Worm (Caenorhabditis elegans) whole organism, L4 larva: ENCODE results near the gene F38A5.2.
"Not testable (repeated sequence)": the region's sequence is repeated elsewhere in the genome, so short reads cannot be mapped to it uniquely, and the experiment has no call there.

Source experiments
- D1046.2 ChIP-seq: fragments of 200-800 bp; sonication (Bioruptor generic); IDR thresholded peaks from 2 replicates; pipeline ENCODE4 v1.3.6; 2022; ENCODE audit warnings: missing genetic modification characterization, missing compliant biosample characterization
- Y75B8A.6 ChIP-seq: fragments of 200-800 bp; sonication (Bioruptor generic); IDR thresholded peaks from 2 replicates; pipeline ENCODE4 v1.3.6; 2022; ENCODE audit warnings: missing genetic modification reagents, missing genetic modification characterization, missing compliant biosample characterization
- aha-1 ChIP-seq: fragments of 150-350 bp; peaks from one replicate; lab custom pipeline; 2014; ENCODE audit warnings: missing biosample characterization, missing genetic modification characterization
- ama-1 ChIP-seq: fragments of 150-350 bp; optimal IDR thresholded peaks from 2 replicates; lab custom pipeline; 2014; ENCODE audit warnings: inconsistent platforms, mixed read lengths
- arid-1 ChIP-seq: fragments of 200-800 bp; sonication (Bioruptor generic); conservative IDR thresholded peaks from 2 replicates; pipeline ENCODE4 v1.3.6; 2022; ENCODE audit warnings: missing genetic modification reagents, missing genetic modification characterization, missing compliant biosample characterization
- ceh-32 ChIP-seq: sonication (generic microtip); optimal IDR thresholded peaks from 2 replicates; lab custom pipeline; 2016; ENCODE audit warnings: mild to moderate bottlenecking, missing genetic modification characterization, missing compliant biosample characterization; ENCODE audit not compliant: poor library complexity
- ceh-62 ChIP-seq: sonication (generic microtip); optimal IDR thresholded peaks from 2 replicates; lab custom pipeline; 2017; ENCODE audit warnings: missing biosample characterization, missing genetic modification characterization
- ces-1 ChIP-seq: fragments of 150-350 bp; sonication (generic microtip); optimal IDR thresholded peaks from 4 replicates; lab custom pipeline; 2014; ENCODE audit warnings: missing biosample characterization, missing genetic modification reagents, missing genetic modification characterization
- cey-2 ChIP-seq: sonication (generic microtip); optimal IDR thresholded peaks from 3 replicates; lab custom pipeline; 2017; ENCODE audit warnings: missing genetic modification characterization, mild to moderate bottlenecking, missing compliant biosample characterization, antibody characterized with exemption, borderline replicate concordance; ENCODE audit not compliant: insufficient read depth
- daf-16 ChIP-seq, 3 experiments: sonication (generic microtip); optimal IDR thresholded peaks; 2 replicates each; lab custom pipeline; 2016 to 2017; ENCODE audit warnings: missing genetic modification characterization in 3 of 3, missing genetic modification reagents in 3 of 3, mild to moderate bottlenecking in 2 of 3, missing compliant biosample characterization in 2 of 3, missing biosample characterization in 1 of 3, moderate library complexity in 1 of 3
- dmd-6 ChIP-seq: fragments of 200-800 bp; sonication (Bioruptor generic); IDR thresholded peaks from 2 replicates; pipeline ENCODE4 v1.3.6; 2022; ENCODE audit warnings: missing genetic modification reagents, missing genetic modification characterization, missing compliant biosample characterization
- dmd-8 ChIP-seq: fragments of 200-800 bp; sonication (Bioruptor generic); IDR thresholded peaks from 2 replicates; pipeline ENCODE4 v1.3.6; 2022; ENCODE audit warnings: missing genetic modification characterization, missing compliant biosample characterization
- gei-8 ChIP-seq: fragments of 200-800 bp; sonication (Bioruptor generic); optimal IDR thresholded peaks from 2 replicates; lab custom pipeline; 2018; ENCODE audit warnings: mild to moderate bottlenecking, missing genetic modification characterization, missing compliant biosample characterization
- lin-1 ChIP-seq: fragments of 200-800 bp; sonication (Bioruptor generic); IDR thresholded peaks from 2 replicates; pipeline ENCODE4 v1.3.6; 2022; ENCODE audit warnings: missing genetic modification reagents, missing genetic modification characterization, missing compliant biosample characterization
- lin-15B ChIP-seq: fragments of 150-350 bp; sonication (generic microtip); optimal IDR thresholded peaks from 3 replicates; lab custom pipeline; 2014; ENCODE audit warnings: missing biosample characterization, missing genetic modification characterization
- lin-38 ChIP-seq: fragments of 200-800 bp; sonication (Bioruptor generic); IDR thresholded peaks from 2 replicates; pipeline ENCODE4 v1.3.6; 2022; ENCODE audit warnings: missing genetic modification reagents, missing genetic modification characterization, missing compliant biosample characterization
- lin-39 ChIP-seq: fragments of 150-350 bp; optimal IDR thresholded peaks from 2 replicates; lab custom pipeline; 2014; ENCODE audit warnings: missing biosample characterization, missing genetic modification reagents, missing genetic modification characterization
- lir-3 ChIP-seq: sonication (generic microtip); optimal IDR thresholded peaks from 2 replicates; lab custom pipeline; 2016; ENCODE audit warnings: mild to moderate bottlenecking, missing genetic modification characterization, missing compliant biosample characterization
- madf-5 ChIP-seq, 2 experiments: fragments of 200-800 bp; sonication (Bioruptor generic); IDR thresholded peaks; 2 replicates each; pipeline ENCODE4 v1.3.6; 2022; ENCODE audit warnings: missing compliant biosample characterization in 2 of 2, missing genetic modification characterization in 2 of 2
- mep-1 ChIP-seq: fragments of 150-350 bp; sonication (generic microtip); optimal IDR thresholded peaks from 3 replicates; lab custom pipeline; 2014; ENCODE audit warnings: missing biosample characterization, missing genetic modification characterization
- mxl-2 ChIP-seq: fragments of 200-800 bp; sonication (Bioruptor generic); conservative IDR thresholded peaks from 2 replicates; pipeline ENCODE4 v1.3.6; 2022; ENCODE audit warnings: missing genetic modification reagents, missing genetic modification characterization, missing compliant biosample characterization
- nhr-28 ChIP-seq: fragments of 150-350 bp; optimal IDR thresholded peaks from 2 replicates; lab custom pipeline; 2014; ENCODE audit warnings: missing biosample characterization, missing genetic modification characterization
- nhr-42 ChIP-seq: fragments of 200-800 bp; sonication (Bioruptor generic); IDR thresholded peaks from 2 replicates; pipeline ENCODE4 v1.3.6; 2022; ENCODE audit warnings: missing genetic modification characterization, missing compliant biosample characterization
- nhr-77 ChIP-seq: fragments of 150-350 bp; optimal IDR thresholded peaks from 2 replicates; lab custom pipeline; 2014; ENCODE audit warnings: missing biosample characterization, missing genetic modification characterization
- php-3 ChIP-seq: fragments of 200-800 bp; sonication (Bioruptor generic); IDR thresholded peaks from 2 replicates; pipeline ENCODE4 v1.3.6; 2022; ENCODE audit warnings: missing genetic modification reagents, missing genetic modification characterization, missing compliant biosample characterization
- pqm-1 ChIP-seq: sonication (generic microtip); optimal IDR thresholded peaks from 2 replicates; lab custom pipeline; 2017; ENCODE audit warnings: missing biosample characterization, missing genetic modification characterization
- snpc-1.2 ChIP-seq: fragments of 200-800 bp; sonication (Bioruptor generic); IDR thresholded peaks from 2 replicates; pipeline ENCODE4 v1.3.6; 2022; ENCODE audit warnings: missing genetic modification reagents, missing genetic modification characterization, missing compliant biosample characterization
- spr-1 ChIP-seq: sonication (generic microtip); optimal IDR thresholded peaks from 2 replicates; lab custom pipeline; 2016; ENCODE audit warnings: mild to moderate bottlenecking, missing genetic modification characterization, missing compliant biosample characterization
- unc-130 ChIP-seq: sonication (generic microtip); optimal IDR thresholded peaks from 2 replicates; lab custom pipeline; 2016; ENCODE audit warnings: missing genetic modification reagents, missing genetic modification characterization, missing compliant biosample characterization
- unc-62 ChIP-seq, 3 experiments: fragments of 150-350 bp in 1 of 3; sonication (generic microtip); optimal IDR thresholded peaks in 2 of 3; peaks in 1 of 3; 1 replicate in 1 of 3; 2 replicates in 2 of 3; lab custom pipeline; 2014 to 2017; ENCODE audit warnings: missing biosample characterization in 3 of 3, missing genetic modification characterization in 3 of 3, missing genetic modification reagents in 3 of 3, missing genotype in 1 of 3
- zag-1 ChIP-seq: fragments of 150-350 bp; optimal IDR thresholded peaks from 2 replicates; lab custom pipeline; 2014; ENCODE audit warnings: missing biosample characterization, missing genetic modification characterization
- zfp-2 ChIP-seq: sonication (generic microtip); optimal IDR thresholded peaks from 2 replicates; lab custom pipeline; 2016; ENCODE audit warnings: mild to moderate bottlenecking, missing genetic modification characterization, missing compliant biosample characterization
- zip-11 ChIP-seq: fragments of 200-800 bp; sonication (Bioruptor generic); IDR thresholded peaks from 2 replicates; pipeline ENCODE4 v1.3.6; 2022; ENCODE audit warnings: missing genetic modification characterization, missing compliant biosample characterization
- zip-2 ChIP-seq: fragments of 150-350 bp; optimal IDR thresholded peaks from 2 replicates; lab custom pipeline; 2014; ENCODE audit warnings: missing biosample characterization, missing genetic modification characterization
- ztf-11 ChIP-seq: fragments of 150-350 bp; optimal IDR thresholded peaks from 2 replicates; lab custom pipeline; 2014; ENCODE audit warnings: missing biosample characterization, missing genetic modification characterization
- ztf-7 ChIP-seq: fragments of 150-350 bp; optimal IDR thresholded peaks from 2 replicates; lab custom pipeline; 2014; ENCODE audit warnings: missing biosample characterization, missing genetic modification characterization

The F38A5.2 gene

DNA sequence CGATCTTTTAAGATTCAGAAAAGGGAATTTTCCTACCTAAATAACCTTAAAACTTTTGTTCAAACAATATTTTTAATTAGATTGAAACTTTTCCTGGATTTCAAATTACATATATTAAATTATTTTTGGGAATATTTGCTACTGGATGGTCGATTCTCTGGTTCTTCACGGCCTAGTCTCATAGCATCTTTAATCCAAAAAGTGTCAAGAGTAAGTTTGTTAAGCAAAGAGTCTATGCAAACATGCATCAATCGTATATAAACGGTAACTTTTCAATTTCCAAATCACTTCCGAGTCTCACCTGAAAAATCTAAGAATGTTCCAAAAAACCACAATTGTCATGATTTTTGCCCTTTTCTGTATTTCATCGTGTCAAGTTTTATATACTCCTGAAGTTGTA, 12.7 kb upstream of the F38A5.2 start, which contains the start of gene nspb-4:
TSS of gene nspb-4 (plus strand) at position 301 of the 400 bp plus-strand sequence.
- TF ChIP-seq pqm-1 (tag; lab: Kevin White, UChicago); lin-15B (tag; lab: Kevin White, UChicago); arid-1 (GFP tag; lab: Robert Waterston, UW): not testable (repeated sequence)
- TF ChIP-seq, all 104 proteins: peak for 0; not testable (repeated sequence) for 104

DNA sequence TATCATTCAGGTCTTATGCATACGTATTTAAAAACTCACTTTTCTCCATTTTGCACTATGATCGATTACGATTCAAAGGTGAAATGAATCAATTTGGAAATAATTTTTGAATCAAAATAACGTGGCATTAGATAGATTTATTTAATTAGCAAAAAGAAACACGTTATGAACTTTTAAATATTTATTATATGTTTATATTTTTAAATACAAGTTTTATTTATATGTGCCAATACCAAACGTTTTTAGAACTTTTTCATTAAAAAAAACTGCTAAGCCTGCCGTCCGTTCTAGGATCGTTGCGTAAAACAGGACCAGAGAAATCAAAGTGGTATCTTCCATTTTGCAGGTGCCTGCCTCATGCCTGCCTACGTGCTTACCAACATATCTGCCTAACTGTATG, 12.1 kb upstream of the F38A5.2 start, which contains the start of gene F38A5.6:
TSS of gene F38A5.6 (minus strand) at position 101 of the 400 bp plus-strand sequence.
- peak; percentile 22 for TF ChIP-seq aha-1 (tag; lab: Kevin White, UChicago)
- TF ChIP-seq zip-11 (GFP tag; lab: Robert Waterston, UW): no peak

DNA sequence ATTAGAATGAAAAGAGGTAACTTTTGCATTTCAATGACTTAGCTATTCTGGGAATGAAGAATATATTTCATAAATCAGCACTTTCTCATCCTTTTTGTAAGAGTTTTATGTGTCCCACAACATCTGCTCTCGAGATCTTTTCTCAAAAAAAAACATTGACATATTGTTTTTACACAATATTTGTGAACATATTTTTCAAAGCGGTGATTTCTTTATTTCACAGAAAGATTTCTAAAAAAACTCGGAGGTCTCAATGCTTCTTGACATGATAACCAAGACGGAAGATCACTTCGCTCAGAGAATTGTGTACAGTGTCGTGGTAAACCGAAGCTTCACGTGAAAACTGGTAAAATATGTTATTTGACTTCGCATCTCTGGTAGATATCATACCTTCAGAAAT, 10.7 kb upstream of the F38A5.2 start, which contains the start of gene F38A5.22:
TSS of gene F38A5.22 (minus strand) at position 29 of the 400 bp plus-strand sequence.
- TF ChIP-seq unc-62 (GFP tag; optimal IDR thresholded peaks at IDR 0.05 in 1 of 2; lab: Kevin White, UChicago): peak in 1 of 2 experiments; percentile 95
- TF ChIP-seq unc-62 (tag; optimal IDR thresholded peaks at IDR 0.05; lab: Kevin White, UChicago): no peak
- TF ChIP-seq zip-2: no peak

DNA sequence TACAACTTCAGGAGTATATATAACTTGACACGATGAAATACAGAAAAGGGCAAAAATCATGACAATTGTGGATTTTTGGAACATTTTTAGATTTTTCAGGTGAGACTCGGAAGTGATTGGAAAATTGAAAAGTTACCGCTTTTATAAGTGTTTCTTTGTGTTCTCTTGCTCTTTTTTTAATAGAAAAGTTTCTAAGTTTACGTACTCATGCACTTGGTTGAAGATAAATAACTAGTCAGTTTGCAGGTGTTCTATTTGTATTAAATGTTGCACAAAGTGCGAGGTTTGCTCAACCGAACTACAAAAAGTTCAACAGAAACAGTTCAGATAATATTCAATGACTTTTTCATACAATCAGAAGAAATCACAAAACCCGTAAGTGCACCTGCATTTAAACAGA, 9.7 kb upstream of the F38A5.2 start, which contains the start of gene nspb-3:
TSS of gene nspb-3 (minus strand) at position 101 of the 400 bp plus-strand sequence.
- TF ChIP-seq dmd-8; lin-39 (tag; lab: Kevin White, UChicago); cey-2 (tag; lab: Kevin White, UChicago): not testable (repeated sequence)

DNA sequence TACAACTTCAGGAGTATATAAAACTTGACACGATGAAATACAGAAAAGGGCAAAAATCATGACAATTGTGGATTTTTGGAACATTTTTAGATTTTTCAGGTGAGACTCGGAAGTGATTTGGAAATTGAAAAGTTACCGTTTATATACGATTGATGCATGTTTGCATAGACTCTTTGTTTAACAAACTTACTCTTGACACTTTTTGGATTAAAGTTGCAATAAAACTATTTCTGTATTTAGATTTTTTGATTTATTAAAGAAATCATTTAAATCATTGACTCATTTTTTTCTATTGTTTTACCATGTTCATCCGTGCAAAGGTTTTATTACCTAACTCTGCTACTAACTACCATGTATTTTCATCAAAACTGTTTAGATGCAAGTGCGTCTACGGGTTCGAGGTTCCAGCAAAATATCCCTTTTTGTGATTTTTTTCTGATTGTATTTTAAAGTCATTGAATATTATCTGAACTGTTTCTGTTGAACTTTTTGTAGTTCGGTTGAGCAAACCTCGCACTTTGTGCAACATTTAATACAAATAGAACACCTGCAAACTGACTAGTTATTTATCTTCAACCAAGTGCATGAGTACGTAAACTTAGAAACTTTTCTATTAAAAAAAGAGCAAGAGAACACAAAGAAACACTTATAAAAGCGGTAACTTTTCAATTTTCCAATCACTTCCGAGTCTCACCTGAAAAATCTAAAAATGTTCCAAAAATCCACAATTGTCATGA, 6.0 kb upstream of the F38A5.2 start, which contains the start of the genes nspb-1 and nspb-2:
TSS of gene nspb-1 (minus strand) at position 101 of the 737 bp plus-strand sequence.
TSS of gene nspb-2 (plus strand) at position 687 of the 737 bp plus-strand sequence.
- not testable (repeated sequence) for TF ChIP-seq mxl-2 (GFP tag; lab: Robert Waterston, UW); zfp-2; nhr-42 (GFP tag; lab: Robert Waterston, UW)
- TF ChIP-seq, all 104 proteins: peak for 0; not testable (repeated sequence) for 104

DNA sequence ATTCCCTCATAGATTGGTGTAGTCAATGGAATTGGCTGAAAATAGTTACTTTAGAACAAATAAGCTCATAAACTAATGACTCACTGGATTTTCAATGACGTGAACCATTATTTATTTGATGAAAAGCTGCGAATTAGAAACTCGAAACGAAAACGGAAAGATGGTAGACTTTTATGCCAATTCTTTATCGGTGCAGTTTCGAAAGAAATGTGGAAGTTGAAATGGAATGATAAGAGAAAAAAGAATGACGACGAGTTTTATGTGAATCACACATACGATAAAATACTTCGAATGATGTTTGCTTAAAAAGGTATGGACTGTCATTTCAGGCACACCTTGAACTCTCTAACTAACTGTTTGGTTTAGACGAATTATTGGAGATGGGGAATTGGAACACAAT, 4.8 kb upstream of the F38A5.2 start, which contains the start of the genes lec-11 and irld-7:
TSS of gene lec-11 (minus strand) at position 126 of the 400 bp plus-strand sequence.
TSS of gene irld-7 (plus strand) at position 332 of the 400 bp plus-strand sequence.
- TF ChIP-seq zag-1 (tag; lab: Kevin White, UChicago) (no peak), madf-5 (GFP tag; IDR thresholded peaks at IDR 0.05; lab: Robert Waterston, UW) (no peak), pqm-1 (tag; lab: Kevin White, UChicago) (peak; percentile 80), lin-1 (GFP tag; lab: Robert Waterston, UW) (no peak), php-3 (GFP tag; lab: Robert Waterston, UW) (peak; percentile 65), dmd-6 (GFP tag; lab: Robert Waterston, UW) (peak; percentile 73), nhr-28 (tag; lab: Kevin White, UChicago) (peak; percentile 50), daf-16 (GFP tag; optimal IDR thresholded peaks at IDR 0.05; lab: Kevin White, UChicago) (no peak), daf-16 (tag; optimal IDR thresholded peaks at IDR 0.05; lab: Kevin White, UChicago) (peak; percentile 33), D1046.2 (GFP tag; lab: Robert Waterston, UW) (no peak), ceh-62 (tag; lab: Kevin White, UChicago) (no peak)

DNA sequence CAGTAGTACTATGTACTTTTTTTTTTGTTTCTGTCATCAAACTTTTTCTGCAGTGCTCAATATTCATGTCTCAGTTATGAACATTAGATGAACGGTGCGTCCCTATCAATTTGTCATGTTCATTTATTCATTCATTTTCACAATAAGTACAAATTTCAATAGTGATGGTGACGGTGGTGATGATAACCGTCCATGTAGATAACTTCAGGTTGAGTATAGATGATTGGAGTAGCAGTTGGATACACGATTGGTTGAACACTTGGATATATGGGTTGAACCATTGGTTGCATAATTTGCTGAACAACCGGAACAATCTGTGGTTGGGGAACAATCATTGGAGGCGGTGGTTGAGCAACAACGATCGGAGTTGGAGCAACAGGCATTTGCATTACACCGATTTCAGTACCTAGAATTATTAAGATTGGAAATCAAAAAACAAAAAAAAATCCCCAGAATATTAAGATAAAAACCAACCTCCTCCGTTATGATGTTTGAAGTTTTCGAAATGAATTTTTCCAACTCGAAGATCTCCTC, 2.9 kb upstream of the F38A5.2 start:
- no peak for TF ChIP-seq ces-1 (GFP tag; lab: Kevin White, UChicago)
- TF ChIP-seq ztf-7: no peak
- no peak for TF ChIP-seq mep-1 (tag; lab: Kevin White, UChicago)
- no peak for TF ChIP-seq nhr-42 (GFP tag; lab: Robert Waterston, UW)
- no peak for TF ChIP-seq spr-1
- TF ChIP-seq snpc-1.2 (GFP tag; lab: Robert Waterston, UW): peak; percentile 51; the same call in 1 of the 2 replicates
- TF ChIP-seq pqm-1 (tag; lab: Kevin White, UChicago): no peak
- no peak for TF ChIP-seq Y75B8A.6 (GFP tag; lab: Robert Waterston, UW)
- no peak for TF ChIP-seq ceh-32 (tag; lab: Kevin White, UChicago)
- no peak for TF ChIP-seq ztf-11 (tag; lab: Kevin White, UChicago)
- TF ChIP-seq unc-130 (GFP tag; lab: Kevin White, UChicago): no peak
- TF ChIP-seq lir-3 (tag; lab: Kevin White, UChicago): no peak
- no peak for TF ChIP-seq nhr-77
- 0 out of 2 replicates have a peak, but pooled peaks have one; percentile 14 for TF ChIP-seq lin-38 (GFP tag; lab: Robert Waterston, UW)
- TF ChIP-seq gei-8 (GFP tag; lab: Kevin White, UChicago): no peak
- no peak for TF ChIP-seq ama-1 (lab: Kevin White, UChicago)
